Worm (Caenorhabditis elegans) whole organism, dauer: ENCODE results near the gene R04E5.7.

Source experiments
- unc-62 ChIP-seq: sonication (generic microtip); optimal IDR thresholded peaks from 2 replicates; lab custom pipeline; 2017; ENCODE audit warnings: missing biosample characterization, missing genetic modification reagents, missing genetic modification characterization

The R04E5.7 gene

DNA sequence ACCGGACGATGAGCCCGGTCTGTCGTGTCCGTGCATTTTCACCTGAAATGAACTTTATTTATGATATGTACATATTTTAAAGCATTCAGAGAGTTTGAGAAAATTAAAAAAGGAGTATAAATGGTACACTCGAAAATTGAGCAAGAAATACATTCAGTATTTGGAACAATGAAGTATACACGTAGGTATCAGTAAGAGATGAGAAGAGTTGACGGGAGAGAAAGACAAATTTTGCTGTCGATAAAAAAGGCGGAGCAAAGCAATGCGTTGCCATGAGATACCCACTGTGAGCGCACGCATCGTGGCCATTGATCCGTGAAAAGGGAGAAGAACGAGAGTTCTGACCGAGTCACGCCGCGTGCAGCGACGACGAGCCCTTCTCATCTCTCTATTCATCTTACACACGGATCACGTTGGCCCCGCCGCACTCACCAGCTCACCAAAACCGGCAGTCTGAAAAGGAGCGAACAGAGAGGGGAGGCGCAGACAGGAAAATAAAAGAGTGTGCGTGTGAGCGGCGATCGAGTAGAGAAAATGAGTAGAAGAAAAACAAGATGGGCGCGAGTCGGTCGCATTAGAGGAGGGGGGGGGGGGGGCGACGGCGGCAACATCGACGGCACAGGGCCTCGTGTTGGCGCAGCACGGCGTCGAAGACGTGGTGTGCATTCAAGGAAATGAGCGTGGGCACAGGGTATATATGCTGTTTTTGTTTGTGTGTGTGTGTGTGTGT, 9.2 kb upstream of the R04E5.7 start, which contains the start of gene R04E5.8:
Gene R04E5.8 (minus strand): TSS at position 51 of the 730 bp plus-strand sequence.
- TF ChIP-seq unc-62 (GFP tag; lab: Kevin White, UChicago) = no peak

DNA sequence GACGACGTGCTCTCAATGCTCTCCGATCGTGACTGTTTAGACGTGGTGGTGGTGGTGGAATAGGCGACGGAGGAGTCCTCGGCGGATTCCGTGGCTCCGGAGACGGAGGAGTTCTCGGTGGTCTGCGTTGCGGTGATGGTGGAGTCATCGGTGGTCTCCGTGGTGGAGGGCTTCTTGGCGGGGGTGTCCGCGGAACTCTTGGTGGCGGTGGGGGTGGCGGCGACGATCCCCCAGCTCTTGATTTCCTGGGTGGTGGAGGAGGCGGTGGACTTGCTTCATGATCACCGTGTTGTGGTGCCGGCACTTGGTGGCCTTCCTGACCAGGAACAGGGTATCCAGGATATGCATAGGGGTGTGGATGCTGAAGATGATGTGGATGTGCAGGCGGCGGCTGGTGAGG, 8.4 kb upstream of the R04E5.7 start:
- no peak for TF ChIP-seq unc-62 (GFP tag; lab: Kevin White, UChicago)

DNA sequence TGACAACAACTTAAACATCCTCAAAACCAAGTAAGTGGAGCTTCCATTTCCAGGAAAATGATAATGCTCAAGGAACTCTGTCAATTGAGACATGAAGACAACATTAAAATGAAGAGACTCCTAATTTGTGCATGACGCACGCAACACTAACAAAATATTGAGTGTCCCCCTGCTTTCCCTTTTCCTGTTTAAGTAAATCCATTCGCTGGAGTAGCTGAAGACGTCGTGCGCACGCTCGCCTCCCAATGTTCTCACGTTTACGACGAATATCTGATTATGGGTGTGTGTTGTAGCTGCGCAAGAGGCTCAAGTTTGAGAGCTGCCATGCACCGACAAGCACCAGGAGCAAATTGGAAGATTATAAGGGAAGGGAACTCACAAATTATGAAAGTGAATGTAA, 3.9 kb upstream of the R04E5.7 start:
- TF ChIP-seq unc-62 (GFP tag; lab: Kevin White, UChicago) = no peak

DNA sequence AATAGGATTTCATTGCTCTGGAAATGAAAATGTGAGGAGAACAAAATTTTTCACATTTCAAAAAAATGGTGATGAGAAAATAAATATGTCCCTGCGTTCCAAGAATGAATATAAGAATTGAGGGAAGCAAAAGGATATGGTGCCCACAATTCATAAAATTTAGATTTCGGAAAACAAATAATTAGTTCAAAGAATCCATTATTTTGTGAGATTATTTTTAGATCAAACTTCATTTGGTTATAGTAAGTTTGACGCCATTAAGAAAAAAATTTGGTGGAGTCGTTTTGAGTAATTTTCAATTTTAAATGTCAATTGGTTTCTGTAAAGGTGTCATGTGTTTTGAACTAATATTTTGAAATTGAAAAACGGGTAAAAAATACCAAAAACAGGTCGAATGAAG, 3.3 kb upstream of the R04E5.7 start:
- no peak for TF ChIP-seq unc-62 (GFP tag; lab: Kevin White, UChicago)

ce11 chrX:8799925-8800324, 2.9 kb upstream of the R04E5.7 start:
- no peak for TF ChIP-seq unc-62 (GFP tag; lab: Kevin White, UChicago)

DNA sequence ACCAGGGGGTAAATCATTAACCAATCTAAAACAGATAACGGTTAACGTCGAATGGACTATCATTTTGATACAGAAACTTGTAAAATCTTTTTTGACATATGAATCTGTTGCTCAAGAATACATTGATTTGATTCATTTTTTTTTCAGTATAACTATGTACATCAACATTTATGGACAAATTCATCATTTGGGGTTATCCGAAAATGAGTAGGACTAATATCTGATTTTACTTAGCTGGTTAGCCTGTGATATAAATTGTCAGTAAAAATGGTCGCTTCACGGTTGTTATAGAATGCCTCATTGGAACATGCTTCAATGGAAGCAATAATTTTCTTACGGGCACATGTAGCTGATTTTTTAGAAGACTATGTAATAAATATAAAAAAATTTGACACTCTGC, 591 bp upstream of the R04E5.7 start:
- no peak for TF ChIP-seq unc-62 (GFP tag; lab: Kevin White, UChicago)

ce11 chrX:8791821-8792220, 5.2 kb downstream of the R04E5.7 start, which contains the start of gene chup-1:
chup-1 (plus strand) TSS chrX:8792160.
- no peak for TF ChIP-seq unc-62 (GFP tag; lab: Kevin White, UChicago)

- TF ChIP-seq unc-62 (GFP tag; lab: Kevin White, UChicago) = no peak
Observed at ce11 chrX:8790093-8790492, 7.0 kb downstream of the R04E5.7 start.

DNA sequence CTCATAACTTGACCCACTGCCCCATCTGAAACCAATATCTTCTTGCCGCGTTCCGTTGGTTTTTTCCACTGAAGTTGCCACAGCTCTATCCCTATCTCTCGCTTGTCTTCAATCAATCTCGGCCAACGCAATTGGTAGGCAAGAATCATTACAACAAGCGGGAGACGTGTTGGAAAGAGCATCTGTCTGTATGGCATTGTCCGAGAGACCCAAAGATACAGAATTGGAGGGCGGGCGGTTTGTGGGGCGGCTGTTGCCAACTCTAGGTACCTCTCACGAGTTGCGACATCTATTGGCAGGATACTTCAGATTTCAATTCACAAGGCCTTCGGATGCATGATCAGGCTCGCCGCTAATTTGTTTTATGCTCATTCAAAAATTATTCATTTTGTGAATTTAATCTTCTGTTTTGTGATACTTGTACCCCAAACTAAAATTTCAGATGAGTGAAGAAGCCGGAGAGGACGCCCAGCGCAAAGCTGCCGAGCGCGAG, 8.0 kb downstream of the R04E5.7 start, which contains the start of gene unc-27:
Gene unc-27 (plus strand): TSS at position 443 of the 493 bp plus-strand sequence.
- TF ChIP-seq unc-62 (GFP tag; lab: Kevin White, UChicago) = no peak

DNA sequence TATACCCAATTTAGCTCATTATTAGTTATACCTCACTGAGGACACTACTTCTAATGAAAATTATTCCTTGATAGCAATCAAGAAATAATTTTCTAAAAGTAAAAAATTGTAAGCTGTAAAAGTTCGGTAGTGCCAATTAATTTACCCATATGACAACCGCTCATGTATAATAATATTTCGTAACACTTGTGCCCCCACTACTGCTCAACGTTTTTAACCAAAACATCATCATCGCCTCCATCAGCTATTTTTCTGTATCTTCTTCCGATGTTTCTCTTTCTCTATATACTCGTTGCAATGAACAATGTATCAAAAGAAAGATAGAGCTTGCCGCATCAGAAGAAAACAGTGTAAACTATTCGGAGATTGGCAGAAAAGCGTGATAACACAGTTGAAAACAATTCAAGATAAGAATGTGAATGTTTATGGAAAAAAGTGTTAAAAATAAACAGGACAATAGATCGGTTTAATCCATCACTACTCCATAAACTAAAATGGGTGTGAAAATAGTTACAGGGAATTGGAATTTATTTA, 9.3 kb downstream of the R04E5.7 start:
- TF ChIP-seq unc-62 (GFP tag; lab: Kevin White, UChicago) = no peak

ce11 chrX:8786687-8787086, 10.4 kb downstream of the R04E5.7 start:
- TF ChIP-seq unc-62 (GFP tag; lab: Kevin White, UChicago) = no peak

DNA sequence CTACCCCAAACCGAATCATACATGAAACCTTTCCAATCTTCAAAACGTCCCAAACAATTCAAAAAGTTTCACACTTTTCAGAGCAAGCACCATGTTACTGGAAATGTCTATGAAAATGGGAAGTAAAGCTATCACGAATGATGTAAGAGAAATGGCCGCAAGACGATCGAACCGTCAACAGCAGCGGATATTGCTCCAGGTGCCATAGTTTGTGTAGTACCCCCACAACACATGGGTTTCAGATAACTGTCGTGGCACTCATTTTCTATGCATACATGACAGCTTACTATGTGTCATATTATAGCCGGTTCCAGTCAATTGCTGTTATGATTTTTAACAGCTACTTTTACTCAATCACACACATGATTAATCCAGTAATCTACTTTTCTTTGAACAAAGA, 12.8 kb downstream of the R04E5.7 start, which contains the start of gene ZK721.3:
Gene ZK721.3 (plus strand): TSS at position 301 of the 400 bp plus-strand sequence.
- TF ChIP-seq unc-62 (GFP tag; lab: Kevin White, UChicago) = no peak

DNA sequence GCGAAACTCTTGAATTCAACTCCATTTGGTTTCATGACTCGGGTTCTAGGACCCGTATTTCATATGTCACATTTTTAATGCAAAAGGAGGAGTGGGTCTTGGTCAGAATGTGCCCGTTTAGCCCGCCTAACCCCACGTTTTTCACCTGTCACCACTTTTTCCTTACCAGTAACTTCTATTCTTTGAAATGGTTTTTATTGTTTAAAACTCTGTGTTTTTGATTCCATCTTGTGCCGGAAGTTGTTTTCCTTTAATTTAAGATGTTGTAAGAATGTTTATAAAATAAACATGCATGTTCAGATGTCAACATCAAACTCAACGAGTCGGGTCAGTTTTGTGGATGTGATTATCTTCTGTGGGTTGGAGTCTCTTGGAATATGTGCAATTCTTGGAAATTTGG, 18.5 kb downstream of the R04E5.7 start, which contains the start of gene ZK721.4:
Gene ZK721.4 (plus strand): TSS at position 301 of the 400 bp plus-strand sequence.
- no peak for TF ChIP-seq unc-62 (GFP tag; lab: Kevin White, UChicago)

DNA sequence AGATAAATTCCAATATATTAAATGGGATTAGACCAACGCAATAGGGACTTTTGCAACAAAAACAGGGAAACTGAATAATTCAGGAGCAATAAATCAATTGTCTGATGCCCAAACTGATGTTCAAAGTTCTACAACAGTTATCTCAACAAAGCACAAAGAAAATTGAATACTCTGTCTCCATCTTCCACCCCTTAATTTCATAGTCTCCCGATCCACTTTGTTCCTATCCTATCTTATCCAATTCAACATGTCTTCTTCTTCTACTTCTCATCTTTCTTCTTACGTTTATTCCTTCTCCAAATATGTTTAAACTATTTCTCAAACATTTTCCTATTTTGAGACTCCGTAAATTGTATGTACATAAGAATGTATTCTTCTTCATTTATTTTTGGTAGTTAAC, 26.7 kb downstream of the R04E5.7 start:
- TF ChIP-seq unc-62 (GFP tag; lab: Kevin White, UChicago) = no peak

DNA sequence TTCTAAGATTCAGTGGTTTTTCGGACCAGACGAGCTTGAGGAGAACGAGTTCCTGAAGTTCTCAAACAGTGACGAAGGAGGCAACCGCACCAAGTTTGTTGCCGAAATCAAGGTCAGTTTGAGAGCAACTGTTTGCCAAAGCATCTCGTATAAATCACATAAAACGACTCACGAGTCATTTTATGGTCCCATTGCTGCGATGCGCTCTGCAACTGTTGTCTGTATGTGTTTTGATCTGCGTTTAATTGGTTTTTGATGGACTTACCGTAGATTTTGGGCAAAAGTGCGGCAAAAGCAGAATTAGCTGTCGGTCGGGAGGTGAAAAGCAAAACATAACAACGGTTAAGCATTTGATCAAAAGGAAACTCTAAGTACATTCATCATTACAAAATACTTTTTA, 33.0 kb downstream of the R04E5.7 start:
- no peak for TF ChIP-seq unc-62 (GFP tag; lab: Kevin White, UChicago)

DNA sequence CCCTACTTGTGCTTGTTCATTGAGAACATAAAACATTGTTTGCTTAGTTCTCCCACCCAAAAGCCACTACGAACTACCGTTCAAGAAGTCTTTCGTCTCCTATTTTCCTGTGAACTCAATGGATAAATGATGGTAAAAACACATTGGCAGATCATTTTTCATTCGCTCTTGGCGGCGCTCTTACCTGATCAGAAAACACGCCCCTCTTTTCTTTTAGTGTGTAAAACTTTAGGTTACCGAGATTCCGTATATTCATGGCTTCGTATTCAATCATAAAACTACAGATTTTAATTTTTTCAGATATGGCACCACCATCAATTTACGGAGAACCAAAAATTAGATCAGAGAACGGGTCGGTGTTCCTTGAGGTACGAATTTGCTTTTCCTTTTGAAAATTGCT, 33.5 kb downstream of the R04E5.7 start, which contains the start of gene zig-12:
Gene zig-12 (plus strand): TSS at position 301 of the 400 bp plus-strand sequence.
- no peak for TF ChIP-seq unc-62 (GFP tag; lab: Kevin White, UChicago)
